Fruit fly (Drosophila melanogaster) whole organism, embryonic: ENCODE measurements around the gene ssp3.

ENCODE experiments used
- Atf6 ChIP-seq: fragments of 200-800 bp; sonication (Bioruptor generic); IDR thresholded peaks from 2 replicates; pipeline ENCODE4 v1.3.6; 2022; ENCODE audit warnings: missing biosample characterization, missing genetic modification characterization
- C15 ChIP-seq: fragments of 200-800 bp; sonication (Bioruptor generic); IDR thresholded peaks from 3 replicates; pipeline ENCODE4 v1.3.6; 2022; ENCODE audit warnings: missing biosample characterization, missing genetic modification characterization
- CG10366 ChIP-seq: fragments of 200-800 bp; sonication (Bioruptor generic); IDR thresholded peaks from 2 replicates; pipeline ENCODE4 v1.3.6; 2022; ENCODE audit warnings: missing biosample characterization, missing genetic modification characterization
- CG11093 ChIP-seq: fragments of 200-800 bp; sonication (Bioruptor generic); IDR thresholded peaks from 3 replicates; pipeline ENCODE4 v1.3.6; 2022; ENCODE audit warnings: missing biosample characterization, missing genetic modification characterization
- CG11723 ChIP-seq: fragments of 200-800 bp; sonication (Bioruptor generic); optimal IDR thresholded peaks from 2 replicates; lab custom pipeline; 2017; ENCODE audit warnings: missing biosample characterization, mild to moderate bottlenecking, missing genetic modification characterization
- CG1233 ChIP-seq: fragments of 200-800 bp; sonication (Bioruptor generic); optimal IDR thresholded peaks from 4 replicates; lab custom pipeline; 2018; ENCODE audit warnings: missing biosample characterization, mild to moderate bottlenecking, missing genetic modification characterization
- CG12744 ChIP-seq: fragments of 200-800 bp; sonication (Bioruptor generic); optimal IDR thresholded peaks from 2 replicates; lab custom pipeline; 2016; ENCODE audit warnings: missing biosample characterization, missing genetic modification characterization
- CG13424 ChIP-seq: fragments of 200-800 bp; sonication (Bioruptor generic); optimal IDR thresholded peaks from 2 replicates; lab custom pipeline; 2019; ENCODE audit warnings: missing biosample characterization, mild to moderate bottlenecking, missing genetic modification characterization, moderate library complexity
- CG14014 ChIP-seq: fragments of 200-800 bp; sonication (Bioruptor generic); IDR thresholded peaks from 2 replicates; pipeline ENCODE4 v1.3.6; 2022; ENCODE audit warnings: missing biosample characterization, missing genetic modification characterization
- CG14050 ChIP-seq: fragments of 200-800 bp; sonication (Bioruptor generic); IDR thresholded peaks from 3 replicates; pipeline ENCODE4 v1.3.6; 2022; ENCODE audit warnings: missing biosample characterization, missing genetic modification characterization
- CG1529 ChIP-seq: fragments of 200-800 bp; sonication (Bioruptor generic); optimal IDR thresholded peaks from 3 replicates; lab custom pipeline; 2018; ENCODE audit warnings: missing biosample characterization, missing genetic modification characterization
- CG15479 ChIP-seq: fragments of 200-800 bp; sonication (Bioruptor generic); optimal IDR thresholded peaks from 3 replicates; lab custom pipeline; 2019; ENCODE audit warnings: missing biosample characterization, mild to moderate bottlenecking, missing genetic modification characterization, moderate library complexity
- CG15514 ChIP-seq: fragments of 200-800 bp; sonication (Bioruptor generic); optimal IDR thresholded peaks from 3 replicates; lab custom pipeline; 2017; ENCODE audit warnings: missing biosample characterization, missing genetic modification characterization, mild to moderate bottlenecking, moderate library complexity, missing genetic modification reagents
- CG17802 ChIP-seq: fragments of 200-800 bp; sonication (Bioruptor generic); optimal IDR thresholded peaks from 2 replicates; lab custom pipeline; 2018; ENCODE audit warnings: missing biosample characterization, mild to moderate bottlenecking, missing genetic modification characterization, moderate library complexity
- CG4424 ChIP-seq: fragments of 200-800 bp; sonication (Bioruptor generic); optimal IDR thresholded peaks from 3 replicates; lab custom pipeline; 2016; ENCODE audit warnings: missing biosample characterization, missing genetic modification characterization
- CG6254 ChIP-seq: fragments of 200-800 bp; sonication (Bioruptor generic); optimal IDR thresholded peaks from 3 replicates; lab custom pipeline; 2017; ENCODE audit warnings: mild to moderate bottlenecking, missing biosample characterization, missing genetic modification reagents, missing genetic modification characterization
- CG7556 ChIP-seq: fragments of 200-800 bp; sonication (Bioruptor generic); optimal IDR thresholded peaks from 2 replicates; lab custom pipeline; 2017; ENCODE audit warnings: missing biosample characterization, mild to moderate bottlenecking, missing genetic modification characterization
- CG9727 ChIP-seq: fragments of 200-800 bp; sonication (Bioruptor generic); optimal IDR thresholded peaks from 3 replicates; lab custom pipeline; 2017; ENCODE audit warnings: missing biosample characterization, mild to moderate bottlenecking, missing genetic modification characterization
- CG9932 ChIP-seq: fragments of 200-800 bp; sonication (Bioruptor generic); IDR thresholded peaks from 2 replicates; pipeline ENCODE4 v1.3.6; 2022; ENCODE audit warnings: missing biosample characterization, missing genetic modification characterization
- CoRest ChIP-seq: fragments of 200-800 bp; sonication (Bioruptor generic); optimal IDR thresholded peaks from 3 replicates; lab custom pipeline; 2018; ENCODE audit warnings: missing biosample characterization, mild to moderate bottlenecking, missing genetic modification characterization, moderate library complexity
- CrebB ChIP-seq: fragments of 200-800 bp; sonication (Bioruptor generic); optimal IDR thresholded peaks from 3 replicates; lab custom pipeline; 2018; ENCODE audit warnings: missing biosample characterization, mild to moderate bottlenecking, missing genetic modification characterization
- Dad ChIP-seq: fragments of 200-800 bp; sonication (Bioruptor generic); optimal IDR thresholded peaks from 3 replicates; lab custom pipeline; 2016; ENCODE audit warnings: missing biosample characterization, missing genetic modification characterization
- Hmr ChIP-seq: fragments of 200-800 bp; sonication (Bioruptor generic); optimal IDR thresholded peaks from 3 replicates; lab custom pipeline; 2017; ENCODE audit warnings: mild to moderate bottlenecking, missing biosample characterization, missing genetic modification reagents, missing genetic modification characterization
- Lhr ChIP-seq: fragments of 200-800 bp; sonication (Bioruptor generic); optimal IDR thresholded peaks from 3 replicates; lab custom pipeline; 2017; ENCODE audit warnings: mild to moderate bottlenecking, missing biosample characterization, missing genetic modification reagents, missing genetic modification characterization
- MBD-R2 ChIP-seq: fragments of 200-800 bp; sonication (Bioruptor generic); IDR thresholded peaks from 2 replicates; pipeline ENCODE4 v1.3.6; 2022; ENCODE audit warnings: missing biosample characterization, missing genetic modification characterization
- MESR4 ChIP-seq: fragments of 200-800 bp; sonication (Bioruptor generic); optimal IDR thresholded peaks from 2 replicates; lab custom pipeline; 2018; ENCODE audit warnings: missing biosample characterization, mild to moderate bottlenecking, missing genetic modification characterization, moderate library complexity
- Nf-YC ChIP-seq: fragments of 200-800 bp; optimal IDR thresholded peaks from 3 replicates; lab custom pipeline; 2019; ENCODE audit warnings: missing biosample characterization, mild to moderate bottlenecking, missing genetic modification characterization, moderate library complexity
- NfI ChIP-seq: fragments of 200-800 bp; sonication (Bioruptor generic); optimal IDR thresholded peaks from 3 replicates; lab custom pipeline; 2018; ENCODE audit warnings: missing biosample characterization, mild to moderate bottlenecking, missing genetic modification characterization, moderate library complexity
- Oli ChIP-seq: fragments of 200-800 bp; sonication (Bioruptor generic); optimal IDR thresholded peaks from 2 replicates; lab custom pipeline; 2018; ENCODE audit warnings: missing biosample characterization, mild to moderate bottlenecking, missing genetic modification characterization, moderate library complexity
- Optix ChIP-seq: fragments of 200-800 bp; sonication (Bioruptor generic); IDR thresholded peaks from 3 replicates; pipeline ENCODE4 v1.3.6; 2022; ENCODE audit warnings: missing biosample characterization, missing genetic modification characterization
- Poxn ChIP-seq: fragments of 200-800 bp; sonication (Bioruptor generic); IDR thresholded peaks from 2 replicates; pipeline ENCODE4 v1.3.6; 2022; ENCODE audit warnings: missing biosample characterization, missing genetic modification characterization
- Ravus ChIP-seq: fragments of 200-800 bp; sonication (Bioruptor generic); IDR thresholded peaks from 2 replicates; pipeline ENCODE4 v1.3.6; 2022; ENCODE audit warnings: missing biosample characterization, missing genetic modification characterization
- Sin3A ChIP-seq: fragments of >200 bp; optimal IDR thresholded peaks from 2 replicates; lab custom pipeline; 2018
- Sox102F ChIP-seq: fragments of 200-800 bp; sonication (Bioruptor generic); optimal IDR thresholded peaks from 2 replicates; lab custom pipeline; 2018; ENCODE audit warnings: missing biosample characterization, mild to moderate bottlenecking, missing genetic modification characterization, moderate library complexity
- ara ChIP-seq: fragments of 200-800 bp; sonication (Bioruptor generic); IDR thresholded peaks from 2 replicates; pipeline ENCODE4 v1.3.6; 2022; ENCODE audit warnings: missing biosample characterization, missing genetic modification characterization
- ash1 ChIP-seq: fragments of 200-800 bp; sonication (Bioruptor generic); optimal IDR thresholded peaks from 2 replicates; lab custom pipeline; 2018; ENCODE audit warnings: missing biosample characterization, mild to moderate bottlenecking, missing genetic modification characterization
- dmrt11E ChIP-seq: fragments of 200-800 bp; sonication (Bioruptor generic); optimal IDR thresholded peaks from 3 replicates; lab custom pipeline; 2018; ENCODE audit warnings: missing biosample characterization, mild to moderate bottlenecking, missing genetic modification characterization, moderate library complexity
- grau ChIP-seq: fragments of 200-800 bp; optimal IDR thresholded peaks from 3 replicates; lab custom pipeline; 2019; ENCODE audit warnings: missing biosample characterization, mild to moderate bottlenecking, missing genetic modification characterization, moderate library complexity
- gsb ChIP-seq: fragments of 200-800 bp; sonication (Bioruptor generic); IDR thresholded peaks from 2 replicates; pipeline ENCODE4 v1.3.6; 2022; ENCODE audit warnings: missing biosample characterization, missing genetic modification characterization
- lola ChIP-seq, 3 experiments: fragments of >200 bp in 2 of 3; fragments of 200-800 bp in 1 of 3; sonication (Bioruptor generic) in 1 of 3; optimal IDR thresholded peaks; 2 replicates each; lab custom pipeline; 2017 to 2019; ENCODE audit warnings: missing biosample characterization in 3 of 3, missing genetic modification characterization in 3 of 3, mild to moderate bottlenecking in 1 of 3, moderate library complexity in 1 of 3
- nau ChIP-seq: fragments of 200-800 bp; sonication (Bioruptor generic); optimal IDR thresholded peaks from 3 replicates; lab custom pipeline; 2017; ENCODE audit warnings: missing biosample characterization, mild to moderate bottlenecking, missing genetic modification characterization, missing genetic modification reagents
- org-1 ChIP-seq: fragments of 200-800 bp; sonication (Bioruptor generic); optimal IDR thresholded peaks from 2 replicates; lab custom pipeline; 2017; ENCODE audit warnings: missing biosample characterization, missing genetic modification characterization
- pan ChIP-seq, 4 experiments: fragments of >200 bp in 3 of 4; fragments of 200-800 bp in 1 of 4; sonication (Bioruptor generic) in 1 of 4; optimal IDR thresholded peaks in 3 of 4; IDR thresholded peaks in 1 of 4; 2 replicates each; pipeline versions ENCODE4 v1.3.6 to Lab custom; 2017 to 2022; ENCODE audit warnings: missing biosample characterization in 2 of 4, missing genetic modification characterization in 2 of 4, mixed read lengths in 1 of 4
- pzg ChIP-seq: fragments of 200-800 bp; sonication (Bioruptor generic); optimal IDR thresholded peaks from 3 replicates; lab custom pipeline; 2018; ENCODE audit warnings: missing biosample characterization, mild to moderate bottlenecking, missing genetic modification characterization, moderate library complexity
- rib ChIP-seq: fragments of 200-800 bp; sonication (Bioruptor generic); IDR thresholded peaks from 2 replicates; pipeline ENCODE4 v1.3.6; 2022; ENCODE audit warnings: missing biosample characterization, missing genetic modification characterization
- sisA ChIP-seq: fragments of 200-800 bp; sonication (Bioruptor generic); IDR thresholded peaks from 2 replicates; pipeline ENCODE4 v1.3.6; 2022; ENCODE audit warnings: missing biosample characterization, missing genetic modification characterization
- slou ChIP-seq: fragments of 200-800 bp; sonication (Bioruptor generic); optimal IDR thresholded peaks from 3 replicates; lab custom pipeline; 2016; ENCODE audit warnings: missing biosample characterization, missing genetic modification characterization
- sug ChIP-seq: fragments of 200-800 bp; optimal IDR thresholded peaks from 2 replicates; lab custom pipeline; 2019; ENCODE audit warnings: missing biosample characterization, mild to moderate bottlenecking, missing genetic modification characterization, moderate library complexity
- vfl ChIP-seq: fragments of 200-800 bp; sonication (Bioruptor generic); optimal IDR thresholded peaks from 2 replicates; lab custom pipeline; 2016; ENCODE audit warnings: missing biosample characterization, missing genetic modification characterization

Gene ssp3

DNA sequence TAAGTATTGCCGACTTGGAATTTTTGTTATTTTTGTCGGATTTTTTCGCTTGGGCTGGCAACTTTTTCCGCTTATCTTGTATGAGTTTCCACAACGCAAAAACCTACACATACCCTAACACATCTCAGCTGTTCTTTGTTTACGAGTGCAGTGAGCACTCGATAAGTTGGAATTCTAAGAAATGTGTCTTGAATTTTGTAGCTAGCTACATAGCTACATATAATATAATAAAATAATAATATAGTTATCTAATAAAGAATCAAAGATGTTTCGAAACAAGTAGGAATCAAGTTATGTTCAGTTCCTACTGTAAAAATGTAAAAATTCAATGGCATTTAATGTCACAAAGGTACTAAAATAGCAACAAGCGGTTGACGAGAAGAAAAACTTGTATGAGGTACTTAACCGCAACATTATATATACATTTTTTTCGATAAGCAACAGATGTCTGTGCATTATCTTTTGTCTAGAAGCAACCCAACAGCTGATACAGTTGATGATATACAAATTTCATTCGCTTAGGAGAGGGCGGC lies 13.4 kb upstream of the ssp3 start, which contains the start of gene Bhmt (continued):
- TF ChIP-seq pan (optimal IDR thresholded peaks at IDR 0.05; lab: Kevin White, UChicago), result no peak
- peak in 1 of 2 experiments; percentile 86 for TF ChIP-seq pan (GFP tag; optimal IDR thresholded peaks at IDR 0.05 in 1 of 2, IDR thresholded peaks at IDR 0.05 in 1 of 2)
- no peak for TF ChIP-seq ash1 (GFP tag; lab: Kevin White, UChicago)
- no peak for TF ChIP-seq slou (GFP tag; lab: Kevin White, UChicago)
- no peak; the same call in 1 of the 2 replicates for TF ChIP-seq sisA (GFP tag; lab: Robert Waterston, UW)
- TF ChIP-seq CG15514 (GFP tag; lab: Kevin White, UChicago), result peak; percentile 72
- TF ChIP-seq Atf6 (GFP tag; lab: Robert Waterston, UW), result peak; percentile 73
- 0 out of 2 replicates have a peak, but pooled peaks have one; percentile 47 for TF ChIP-seq CG10366 (GFP tag; lab: Robert Waterston, UW)
- peak; percentile 4 for TF ChIP-seq pzg
- peak; percentile 74 for TF ChIP-seq CG7556 (GFP tag; lab: Kevin White, UChicago)
- peak; percentile 69 for TF ChIP-seq CG9932 (GFP tag; lab: Robert Waterston, UW)
- TF ChIP-seq Ravus (GFP tag; lab: Robert Waterston, UW), result peak; percentile 47
- TF ChIP-seq CG11093, result 0 out of 3 replicates have a peak, but pooled peaks have one; percentile 36
- no peak for TF ChIP-seq Lhr (GFP tag; lab: Kevin White, UChicago)
- no peak for TF ChIP-seq CG12744 (GFP tag; lab: Kevin White, UChicago)
- TF ChIP-seq Nf-YC (tag; lab: Kevin White, UChicago), result no peak
- TF ChIP-seq CrebB (tag; lab: Kevin White, UChicago), result peak; percentile 38
- TF ChIP-seq CG14014 (GFP tag; lab: Robert Waterston, UW), result peak; percentile 69
- peak; percentile 70 for TF ChIP-seq NfI (GFP tag; lab: Kevin White, UChicago)
- TF ChIP-seq CG9727 (GFP tag; lab: Kevin White, UChicago), result peak; percentile 68
- TF ChIP-seq ara (GFP tag; lab: Robert Waterston, UW), result no peak; the same call in 1 of the 2 replicates
- TF ChIP-seq CG13424 (tag; lab: Kevin White, UChicago), result peak; percentile 58
- TF ChIP-seq lola (GFP tag; optimal IDR thresholded peaks at IDR 0.05; lab: Kevin White, UChicago), result no peak
- TF ChIP-seq org-1 (GFP tag; lab: Kevin White, UChicago), result peak; percentile 37
- no peak for TF ChIP-seq CG1529 (GFP tag; lab: Kevin White, UChicago)
- peak; percentile 9 for TF ChIP-seq dmrt11E
- no peak for TF ChIP-seq CG17802
- peak; percentile 31; the same call in 1 of the 3 replicates for TF ChIP-seq CG14050 (GFP tag; lab: Robert Waterston, UW)
- peak; percentile 58 for TF ChIP-seq CG1233
- peak; percentile 15 for TF ChIP-seq CG6254 (GFP tag; lab: Kevin White, UChicago)
- peak; percentile 45 for TF ChIP-seq CG4424 (GFP tag; lab: Kevin White, UChicago)
- no peak for TF ChIP-seq MESR4 (GFP tag; lab: Kevin White, UChicago)
- TF ChIP-seq MBD-R2 (GFP tag; lab: Robert Waterston, UW), result peak; percentile 72
- peak; percentile 16; the same call in 1 of the 2 replicates for TF ChIP-seq rib (GFP tag; lab: Robert Waterston, UW)
- peak; percentile 96 for TF ChIP-seq grau (tag; lab: Kevin White, UChicago)
- peak; percentile 59 for TF ChIP-seq sug (tag; lab: Kevin White, UChicago)
- 0 out of 3 replicates have a peak, but pooled peaks have one; percentile 48 for TF ChIP-seq C15 (GFP tag; lab: Robert Waterston, UW)
- no peak for TF ChIP-seq CG11723 (GFP tag; lab: Kevin White, UChicago)
- TF ChIP-seq vfl, result no peak
- 0 out of 2 replicates have a peak, but pooled peaks have one; percentile 57 for TF ChIP-seq gsb
- 0 out of 2 replicates have a peak, but pooled peaks have one; percentile 23 for TF ChIP-seq Poxn (GFP tag; lab: Robert Waterston, UW)
- TF ChIP-seq Hmr (GFP tag; lab: Kevin White, UChicago), result peak; percentile 80
- peak; percentile 62 for TF ChIP-seq Sox102F
- TF ChIP-seq Optix (GFP tag; lab: Robert Waterston, UW), result no peak
- no peak for TF ChIP-seq Dad (GFP tag; lab: Kevin White, UChicago)
- peak; percentile 76 for TF ChIP-seq CoRest (tag; lab: Kevin White, UChicago)
- no peak for TF ChIP-seq nau (GFP tag; lab: Kevin White, UChicago)
- no peak for TF ChIP-seq Sin3A (lab: Kevin White, UChicago)
- peak; percentile 68 for TF ChIP-seq Oli (tag; lab: Kevin White, UChicago)
- TF ChIP-seq CG15479 (GFP tag; lab: Kevin White, UChicago), result no peak
